Fruit fly (Drosophila melanogaster): Measurements from ENCODE around the gene epsilonCOP.

dm6 chr2L:6455032-6455954 is 33.6 kb upstream of the epsilonCOP start, which contains the start of gene retm:
- TF ChIP-seq Met (GFP tag; optimal IDR thresholded peaks at IDR 0.05) (no peak), CG15336 (GFP tag; IDR thresholded peaks at IDR 0.05) (no peak), cyc (GFP tag; optimal IDR thresholded peaks at IDR 0.05) (no peak), ss (GFP tag; optimal IDR thresholded peaks at IDR 0.05) (peak in 1 of 2 experiments; percentile 30), spab (GFP tag; optimal IDR thresholded peaks at IDR 0.05) (no peak)
